Fruit fly (Drosophila melanogaster) whole organism, embryonic: ENCODE measurements around the gene CG6005.

Source experiments
- ATbp ChIP-seq: fragments of 200-800 bp; sonication (Bioruptor generic); optimal IDR thresholded peaks from 2 replicates; lab custom pipeline; 2017; ENCODE audit warnings: missing biosample characterization, mild to moderate bottlenecking, missing genetic modification characterization, missing genetic modification reagents
- CG10321 ChIP-seq: fragments of 200-800 bp; sonication (Bioruptor generic); IDR thresholded peaks from 2 replicates; pipeline ENCODE4 v1.3.6; 2022; ENCODE audit warnings: missing biosample characterization, missing genetic modification characterization
- CG10462 ChIP-seq: fragments of 200-800 bp; sonication (Bioruptor generic); optimal IDR thresholded peaks from 2 replicates; lab custom pipeline; 2016; ENCODE audit warnings: missing biosample characterization, missing genetic modification characterization
- CG12155 ChIP-seq: fragments of 200-800 bp; sonication (Bioruptor generic); optimal IDR thresholded peaks from 3 replicates; lab custom pipeline; 2016; ENCODE audit warnings: missing biosample characterization, missing genetic modification characterization
- CG12299 ChIP-seq: fragments of 200-800 bp; sonication (Bioruptor generic); optimal IDR thresholded peaks from 2 replicates; lab custom pipeline; 2018; ENCODE audit warnings: missing biosample characterization, mild to moderate bottlenecking, missing genetic modification characterization
- CG13424 ChIP-seq: fragments of 200-800 bp; sonication (Bioruptor generic); optimal IDR thresholded peaks from 2 replicates; lab custom pipeline; 2019; ENCODE audit warnings: missing biosample characterization, mild to moderate bottlenecking, missing genetic modification characterization, moderate library complexity
- CG14014 ChIP-seq: fragments of 200-800 bp; sonication (Bioruptor generic); IDR thresholded peaks from 2 replicates; pipeline ENCODE4 v1.3.6; 2022; ENCODE audit warnings: missing biosample characterization, missing genetic modification characterization
- CG1603 ChIP-seq: fragments of 200-800 bp; sonication (Bioruptor generic); optimal IDR thresholded peaks from 2 replicates; lab custom pipeline; 2019; ENCODE audit warnings: missing biosample characterization, mild to moderate bottlenecking, missing genetic modification characterization, moderate library complexity
- CG17359 ChIP-seq: fragments of 200-800 bp; sonication (Bioruptor generic); optimal IDR thresholded peaks from 3 replicates; lab custom pipeline; 2018; ENCODE audit warnings: missing biosample characterization, mild to moderate bottlenecking, missing genetic modification characterization, moderate library complexity
- CG17912 ChIP-seq: fragments of 200-800 bp; sonication (Bioruptor generic); optimal IDR thresholded peaks from 2 replicates; lab custom pipeline; 2018; ENCODE audit warnings: missing biosample characterization, mild to moderate bottlenecking, missing genetic modification characterization
- CG2116 ChIP-seq: fragments of 200-800 bp; sonication (Bioruptor generic); optimal IDR thresholded peaks from 3 replicates; lab custom pipeline; 2018; ENCODE audit warnings: missing biosample characterization, mild to moderate bottlenecking, missing genetic modification characterization
- CG2712 ChIP-seq: fragments of 200-800 bp; optimal IDR thresholded peaks from 3 replicates; lab custom pipeline; 2019; ENCODE audit warnings: missing biosample characterization, mild to moderate bottlenecking, missing genetic modification characterization, moderate library complexity
- CG30403 ChIP-seq: fragments of 200-800 bp; sonication (Bioruptor generic); optimal IDR thresholded peaks from 3 replicates; lab custom pipeline; 2016; ENCODE audit warnings: missing biosample characterization, missing genetic modification characterization
- CG31365 ChIP-seq: fragments of 200-800 bp; sonication (Bioruptor generic); optimal IDR thresholded peaks from 2 replicates; lab custom pipeline; 2018; ENCODE audit warnings: missing biosample characterization, mild to moderate bottlenecking, missing genetic modification characterization
- CG3407 ChIP-seq: fragments of 200-800 bp; sonication (Bioruptor generic); optimal IDR thresholded peaks from 2 replicates; lab custom pipeline; 2018; ENCODE audit warnings: missing biosample characterization, mild to moderate bottlenecking, missing genetic modification characterization
- CG34376 ChIP-seq: fragments of 200-800 bp; sonication (Bioruptor generic); optimal IDR thresholded peaks from 2 replicates; lab custom pipeline; 2018; ENCODE audit warnings: missing biosample characterization, mild to moderate bottlenecking, missing genetic modification characterization
- CG3847 ChIP-seq: fragments of 200-800 bp; sonication (Bioruptor generic); IDR thresholded peaks from 2 replicates; pipeline ENCODE4 v1.3.6; 2022; ENCODE audit warnings: missing biosample characterization, missing genetic modification characterization
- CG4730 ChIP-seq: fragments of 200-800 bp; sonication (Bioruptor generic); IDR thresholded peaks from 2 replicates; pipeline ENCODE4 v1.3.6; 2022; ENCODE audit warnings: missing biosample characterization, missing genetic modification characterization
- CG7987 ChIP-seq: fragments of 200-800 bp; sonication (Bioruptor generic); optimal IDR thresholded peaks from 2 replicates; lab custom pipeline; 2018; ENCODE audit warnings: missing biosample characterization, mild to moderate bottlenecking, missing genetic modification characterization, moderate library complexity
- CG8359 ChIP-seq: fragments of 200-800 bp; sonication (Bioruptor generic); optimal IDR thresholded peaks from 2 replicates; lab custom pipeline; 2017; ENCODE audit warnings: missing biosample characterization, mild to moderate bottlenecking, missing genetic modification characterization, borderline replicate concordance
- CG9215 ChIP-seq: fragments of 200-800 bp; sonication (Bioruptor generic); IDR thresholded peaks from 2 replicates; pipeline ENCODE4 v1.3.6; 2022; ENCODE audit warnings: missing biosample characterization, missing genetic modification characterization
- CG9797 ChIP-seq: fragments of 200-800 bp; sonication (Bioruptor generic); optimal IDR thresholded peaks from 3 replicates; lab custom pipeline; 2018; ENCODE audit warnings: missing biosample characterization, mild to moderate bottlenecking, missing genetic modification characterization
- CHES-1-like ChIP-seq: fragments of 200-800 bp; sonication (Bioruptor generic); optimal IDR thresholded peaks from 2 replicates; lab custom pipeline; 2016; ENCODE audit warnings: missing biosample characterization, missing genetic modification characterization
- Camta ChIP-seq: fragments of 200-800 bp; sonication (Bioruptor generic); optimal IDR thresholded peaks from 2 replicates; lab custom pipeline; 2016; ENCODE audit warnings: missing biosample characterization, missing genetic modification characterization
- Chrac-16 ChIP-seq: fragments of 200-800 bp; sonication (Bioruptor generic); optimal IDR thresholded peaks from 3 replicates; lab custom pipeline; 2016; ENCODE audit warnings: missing biosample characterization, missing genetic modification characterization
- Dip2 ChIP-seq: fragments of 200-800 bp; sonication (Bioruptor generic); IDR thresholded peaks from 2 replicates; pipeline ENCODE4 v1.3.6; 2022; ENCODE audit warnings: missing biosample characterization, missing genetic modification characterization
- Doc2 ChIP-seq: fragments of 200-800 bp; sonication (Bioruptor generic); IDR thresholded peaks from 2 replicates; pipeline ENCODE4 v1.3.6; 2022; ENCODE audit warnings: missing biosample characterization, missing genetic modification characterization
- Ets65A ChIP-seq: fragments of 200-800 bp; sonication (Bioruptor generic); peaks from one replicate; lab custom pipeline; 2016; ENCODE audit warnings: missing biosample characterization, missing genetic modification characterization
- Ets97D ChIP-seq: fragments of 200-800 bp; sonication (Bioruptor generic); optimal IDR thresholded peaks from 3 replicates; lab custom pipeline; 2016; ENCODE audit warnings: missing biosample characterization, missing genetic modification characterization
- H2.0 ChIP-seq: fragments of 200-800 bp; sonication (Bioruptor generic); IDR thresholded peaks from 2 replicates; pipeline ENCODE4 v1.3.6; 2022; ENCODE audit warnings: missing biosample characterization, missing genetic modification characterization
- HLHmδ ChIP-seq: fragments of 200-800 bp; sonication (Bioruptor generic); optimal IDR thresholded peaks from 2 replicates; lab custom pipeline; 2018; ENCODE audit warnings: missing biosample characterization, mild to moderate bottlenecking, missing genetic modification characterization, moderate library complexity
- Hey ChIP-seq: fragments of 200-800 bp; sonication (Bioruptor generic); optimal IDR thresholded peaks from 3 replicates; lab custom pipeline; 2018; ENCODE audit warnings: missing biosample characterization, mild to moderate bottlenecking, missing genetic modification characterization
- Kr ChIP-seq: fragments of 200-800 bp; sonication (Bioruptor generic); optimal IDR thresholded peaks from 2 replicates; lab custom pipeline; 2017; ENCODE audit warnings: missing biosample characterization, mild to moderate bottlenecking, missing genetic modification characterization
- Nf-YC ChIP-seq: fragments of 200-800 bp; optimal IDR thresholded peaks from 3 replicates; lab custom pipeline; 2019; ENCODE audit warnings: missing biosample characterization, mild to moderate bottlenecking, missing genetic modification characterization, moderate library complexity
- Pdp1 ChIP-seq, 2 experiments: fragments of 200-800 bp; sonication (Bioruptor generic); optimal IDR thresholded peaks; 3 replicates each; lab custom pipeline; 2016; ENCODE audit warnings: missing biosample characterization in 2 of 2, missing genetic modification characterization in 2 of 2, mild to moderate bottlenecking in 1 of 2, moderate library complexity in 1 of 2
- Ptx1 ChIP-seq: fragments of 200-800 bp; sonication (Bioruptor generic); IDR thresholded peaks from 2 replicates; pipeline ENCODE4 v1.3.6; 2022; ENCODE audit warnings: missing biosample characterization, missing genetic modification characterization
- Sox100B ChIP-seq: fragments of 200-800 bp; sonication (Bioruptor generic); optimal IDR thresholded peaks from 3 replicates; lab custom pipeline; 2018; ENCODE audit warnings: missing biosample characterization, mild to moderate bottlenecking, missing genetic modification characterization
- ac ChIP-seq: fragments of 200-800 bp; sonication (Bioruptor generic); optimal IDR thresholded peaks from 3 replicates; lab custom pipeline; 2017; ENCODE audit warnings: missing biosample characterization, mild to moderate bottlenecking, missing genetic modification characterization
- ci ChIP-seq: fragments of 200-800 bp; sonication (Bioruptor generic); IDR thresholded peaks from 3 replicates; pipeline ENCODE4 v1.3.6; 2022; ENCODE audit warnings: missing biosample characterization, missing genetic modification characterization
- dmrt99B ChIP-seq: fragments of 200-800 bp; sonication (Bioruptor generic); optimal IDR thresholded peaks from 2 replicates; lab custom pipeline; 2018; ENCODE audit warnings: missing biosample characterization, mild to moderate bottlenecking, missing genetic modification characterization, moderate library complexity
- fru ChIP-seq: fragments of >200 bp; optimal IDR thresholded peaks from 2 replicates; lab custom pipeline; 2017
- gt ChIP-seq: fragments of 200-800 bp; sonication (Bioruptor generic); IDR thresholded peaks from 2 replicates; pipeline ENCODE4 v1.3.6; 2022; ENCODE audit warnings: missing biosample characterization, missing genetic modification characterization
- hbn ChIP-seq: fragments of 200-800 bp; sonication (Bioruptor generic); IDR thresholded peaks from 2 replicates; pipeline ENCODE4 v1.3.6; 2022; ENCODE audit warnings: missing biosample characterization, missing genetic modification characterization; ENCODE audit not compliant: partially characterized antibody
- insv ChIP-seq, 2 experiments: fragments of 200-800 bp; sonication (Bioruptor generic); optimal IDR thresholded peaks; 3 replicates each; lab custom pipeline; 2016 to 2018; ENCODE audit warnings: missing biosample characterization in 2 of 2, missing genetic modification characterization in 2 of 2
- lab ChIP-seq: fragments of 200-800 bp; sonication (Bioruptor generic); optimal IDR thresholded peaks from 3 replicates; lab custom pipeline; 2017; ENCODE audit warnings: missing biosample characterization, missing genetic modification characterization, mild to moderate bottlenecking, moderate library complexity, missing genetic modification reagents
- lola ChIP-seq, 3 experiments: fragments of >200 bp in 2 of 3; fragments of 200-800 bp in 1 of 3; sonication (Bioruptor generic) in 1 of 3; optimal IDR thresholded peaks; 2 replicates each; lab custom pipeline; 2017 to 2019; ENCODE audit warnings: missing biosample characterization in 3 of 3, missing genetic modification characterization in 3 of 3, mild to moderate bottlenecking in 1 of 3, moderate library complexity in 1 of 3
- seq ChIP-seq: fragments of 200-800 bp; sonication (Bioruptor generic); IDR thresholded peaks from 2 replicates; pipeline ENCODE4 v1.3.6; 2022; ENCODE audit warnings: missing biosample characterization, missing genetic modification characterization
- sim ChIP-seq: fragments of 200-800 bp; sonication (Bioruptor generic); IDR thresholded peaks from 2 replicates; pipeline ENCODE4 v1.3.6; 2022; ENCODE audit warnings: missing biosample characterization, missing genetic modification characterization
- slou ChIP-seq: fragments of 200-800 bp; sonication (Bioruptor generic); optimal IDR thresholded peaks from 3 replicates; lab custom pipeline; 2016; ENCODE audit warnings: missing biosample characterization, missing genetic modification characterization
- ssp ChIP-seq: fragments of 200-800 bp; sonication (Bioruptor generic); IDR thresholded peaks from 2 replicates; pipeline ENCODE4 v1.3.6; 2022; ENCODE audit warnings: missing biosample characterization, missing genetic modification characterization
- tx ChIP-seq: fragments of 200-800 bp; sonication (Bioruptor generic); optimal IDR thresholded peaks from 2 replicates; lab custom pipeline; 2016; ENCODE audit warnings: missing biosample characterization, missing genetic modification characterization
- zen ChIP-seq: fragments of 200-800 bp; sonication (Bioruptor generic); optimal IDR thresholded peaks from 3 replicates; lab custom pipeline; 2018; ENCODE audit warnings: missing biosample characterization, mild to moderate bottlenecking, missing genetic modification characterization, moderate library complexity

CG6005 gene

DNA sequence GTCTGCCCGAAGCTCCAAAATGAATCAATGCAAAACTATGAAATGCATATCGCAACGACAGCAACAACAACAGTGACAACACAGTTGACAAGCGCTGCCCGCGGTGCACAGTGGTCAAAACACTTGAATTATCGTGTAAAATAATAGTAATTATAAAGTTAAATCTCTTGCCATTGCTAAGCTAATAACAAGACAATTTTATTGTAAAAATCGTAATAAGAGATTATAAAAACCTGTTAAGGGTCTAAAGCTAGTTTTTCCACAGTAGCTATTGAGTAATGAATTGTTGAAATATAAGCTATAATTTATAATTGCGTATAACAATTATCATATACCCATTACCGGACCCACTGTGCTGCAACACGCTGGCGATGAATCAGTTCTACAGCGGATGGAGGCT lies 49.2 kb upstream of the CG6005 start (continued):
- TF ChIP-seq CG8359 (GFP tag; lab: Kevin White, UChicago) (peak; percentile 11), Kr (GFP tag; lab: Kevin White, UChicago) (no peak), ATbp (GFP tag; lab: Kevin White, UChicago) (peak; percentile 67), HLHmδ (GFP tag; lab: Kevin White, UChicago) (no peak), CG12155 (no peak), Ptx1 (GFP tag; lab: Robert Waterston, UW) (peak; percentile 74), Ets97D (GFP tag; lab: Kevin White, UChicago) (no peak), Doc2 (GFP tag; lab: Robert Waterston, UW) (no peak), slou (GFP tag; lab: Kevin White, UChicago) (no peak), insv (GFP tag; optimal IDR thresholded peaks at IDR 0.05; lab: Kevin White, UChicago) (no peak), zen (tag; lab: Kevin White, UChicago) (no peak), CG7987 (GFP tag; lab: Kevin White, UChicago) (no peak), CG13424 (peak; percentile 49), CG17912 (no peak), Chrac-16 (GFP tag; lab: Kevin White, UChicago) (no peak), dmrt99B (tag; lab: Kevin White, UChicago) (peak; percentile 77), CHES-1-like (GFP tag; lab: Kevin White, UChicago) (no peak), lab (GFP tag; lab: Kevin White, UChicago) (peak; percentile 26), CG9215 (no peak), CG2712 (peak; percentile 86), CG2116 (GFP tag; lab: Kevin White, UChicago) (no peak), Pdp1 (GFP tag; optimal IDR thresholded peaks at IDR 0.05; lab: Kevin White, UChicago) (peak; percentile 4 to 39), CG14014 (GFP tag; lab: Robert Waterston, UW) (no peak), CG9797 (GFP tag; lab: Kevin White, UChicago) (no peak), CG31365 (tag; lab: Kevin White, UChicago) (no peak), tx (GFP tag; lab: Kevin White, UChicago) (no peak), Hey (tag; lab: Kevin White, UChicago) (no peak), CG34376 (GFP tag; lab: Kevin White, UChicago) (no peak), lola (GFP tag; optimal IDR thresholded peaks at IDR 0.05; lab: Kevin White, UChicago) (peak in 1 of 3 experiments; percentile 70), Camta (GFP tag; lab: Kevin White, UChicago) (peak; percentile 47), H2.0 (GFP tag; lab: Robert Waterston, UW) (peak; percentile 40; the same call in 1 of the 2 replicates), Sox100B (GFP tag; lab: Kevin White, UChicago) (peak; percentile 70), CG3407 (peak; percentile 42), ci (GFP tag; lab: Robert Waterston, UW) (no peak), gt (GFP tag; lab: Robert Waterston, UW) (no peak), CG30403 (GFP tag; lab: Kevin White, UChicago) (peak; percentile 51), CG10462 (no peak), hbn (GFP tag; lab: Robert Waterston, UW) (no peak), sim (GFP tag; lab: Robert Waterston, UW) (no peak), seq (GFP tag; lab: Robert Waterston, UW) (no peak), ac (no peak), CG12299 (peak; percentile 11), CG10321 (GFP tag; lab: Robert Waterston, UW) (no peak), CG1603 (tag; lab: Kevin White, UChicago) (peak; percentile 59), Ets65A (GFP tag; lab: Kevin White, UChicago) (peak; percentile 33), CG4730 (GFP tag; lab: Robert Waterston, UW) (no peak), CG3847 (GFP tag; lab: Robert Waterston, UW) (0 out of 2 replicates have a peak, but pooled peaks have one; percentile 23), Nf-YC (tag; lab: Kevin White, UChicago) (no peak), ssp (GFP tag; lab: Robert Waterston, UW) (no peak), CG17359 (tag; lab: Kevin White, UChicago) (peak; percentile 67), Dip2 (GFP tag; lab: Robert Waterston, UW) (no peak), fru (lab: Kevin White, UChicago) (no peak)
